Worm (Caenorhabditis elegans) whole organism, mixed stage, embryonic: ENCODE results near the gene C52G5.3.

Experiments used
- bed-3 ChIP-seq: fragments of 200-800 bp; sonication (Bioruptor generic); optimal IDR thresholded peaks from 3 replicates; lab custom pipeline; 2018; ENCODE audit warnings: mild to moderate bottlenecking, missing genetic modification characterization, moderate library complexity, missing compliant biosample characterization
- blmp-1 ChIP-seq: fragments of 150-350 bp; optimal IDR thresholded peaks from 2 replicates; lab custom pipeline; 2014; ENCODE audit warnings: missing biosample characterization, missing genetic modification characterization
- ceh-39 ChIP-seq: fragments of 150-350 bp; optimal IDR thresholded peaks from 2 replicates; lab custom pipeline; 2014; ENCODE audit warnings: missing biosample characterization, missing genetic modification characterization
- ceh-43 ChIP-seq: fragments of 200-800 bp; sonication (Bioruptor generic); optimal IDR thresholded peaks from 2 replicates; lab custom pipeline; 2018; ENCODE audit warnings: mild to moderate bottlenecking, missing genetic modification characterization, moderate library complexity, missing compliant biosample characterization
- ceh-83 ChIP-seq: fragments of 200-800 bp; sonication (Bioruptor generic); optimal IDR thresholded peaks from 2 replicates; lab custom pipeline; 2018; ENCODE audit warnings: mild to moderate bottlenecking, missing genetic modification characterization, missing compliant biosample characterization
- ces-1 ChIP-seq: fragments of 150-350 bp; optimal IDR thresholded peaks from 2 replicates; lab custom pipeline; 2014; ENCODE audit warnings: missing biosample characterization, missing genetic modification reagents, missing genetic modification characterization
- cnd-1 ChIP-seq: fragments of 200-800 bp; sonication (Bioruptor generic); optimal IDR thresholded peaks from 2 replicates; lab custom pipeline; 2018; ENCODE audit warnings: mild to moderate bottlenecking, missing genetic modification characterization, missing compliant biosample characterization
- drap-1 ChIP-seq: fragments of 200-800 bp; sonication (Bioruptor generic); optimal IDR thresholded peaks from 3 replicates; lab custom pipeline; 2018; ENCODE audit warnings: mild to moderate bottlenecking, missing genetic modification characterization, missing compliant biosample characterization
- elt-3 ChIP-seq: fragments of 150-350 bp; optimal IDR thresholded peaks from 2 replicates; lab custom pipeline; 2014; ENCODE audit warnings: missing biosample characterization, missing genetic modification characterization
- flh-1 ChIP-seq: fragments of 200-800 bp; sonication (Bioruptor generic); optimal IDR thresholded peaks from 2 replicates; lab custom pipeline; 2018; ENCODE audit warnings: mild to moderate bottlenecking, missing genetic modification characterization, moderate library complexity, missing compliant biosample characterization
- ham-2 ChIP-seq: fragments of 200-800 bp; sonication (Bioruptor generic); optimal IDR thresholded peaks from 2 replicates; lab custom pipeline; 2018; ENCODE audit warnings: mild to moderate bottlenecking, missing genetic modification characterization, missing compliant biosample characterization
- hlh-1 ChIP-seq: fragments of 150-350 bp; optimal IDR thresholded peaks from 2 replicates; lab custom pipeline; 2014; ENCODE audit warnings: missing biosample characterization, missing genetic modification reagents, missing genetic modification characterization
- lin-13 ChIP-seq: fragments of 150-350 bp; optimal IDR thresholded peaks from 2 replicates; lab custom pipeline; 2014; ENCODE audit warnings: missing biosample characterization, missing genetic modification characterization
- lin-32 ChIP-seq: fragments of 200-800 bp; sonication (Bioruptor generic); optimal IDR thresholded peaks from 2 replicates; lab custom pipeline; 2018; ENCODE audit warnings: mild to moderate bottlenecking, missing genetic modification characterization, missing compliant biosample characterization
- lsy-2 ChIP-seq: fragments of 150-350 bp; optimal IDR thresholded peaks from 2 replicates; lab custom pipeline; 2014; ENCODE audit warnings: missing biosample characterization, missing genetic modification characterization
- mab-5 ChIP-seq: fragments of 150-350 bp; optimal IDR thresholded peaks from 2 replicates; lab custom pipeline; 2014; ENCODE audit warnings: missing biosample characterization, missing genetic modification characterization
- mep-1 ChIP-seq: fragments of 150-350 bp; optimal IDR thresholded peaks from 2 replicates; lab custom pipeline; 2017; ENCODE audit warnings: missing biosample characterization, missing genetic modification reagents, missing genetic modification characterization, inconsistent platforms
- mls-2 ChIP-seq: sonication (generic microtip); optimal IDR thresholded peaks from 2 replicates; lab custom pipeline; 2016; ENCODE audit warnings: mild to moderate bottlenecking, missing genetic modification characterization, moderate library complexity, missing compliant biosample characterization
- nhr-12 ChIP-seq: fragments of 150-350 bp; optimal IDR thresholded peaks from 2 replicates; lab custom pipeline; 2014; ENCODE audit warnings: missing biosample characterization, missing genetic modification characterization
- nhr-2 ChIP-seq: fragments of 150-350 bp; optimal IDR thresholded peaks from 2 replicates; lab custom pipeline; 2014; ENCODE audit warnings: missing biosample characterization, missing genetic modification characterization
- nhr-237 ChIP-seq: fragments of 150-350 bp; optimal IDR thresholded peaks from 2 replicates; lab custom pipeline; 2014; ENCODE audit warnings: missing biosample characterization, missing genetic modification characterization
- nhr-28 ChIP-seq: fragments of 150-350 bp; optimal IDR thresholded peaks from 2 replicates; lab custom pipeline; 2014; ENCODE audit warnings: missing biosample characterization, missing genetic modification characterization
- nhr-76 ChIP-seq: sonication (generic microtip); optimal IDR thresholded peaks from 2 replicates; lab custom pipeline; 2017; ENCODE audit warnings: missing biosample characterization, missing genetic modification characterization
- pha-4 ChIP-seq: fragments of 150-350 bp; optimal IDR thresholded peaks from 2 replicates; lab custom pipeline; 2018; ENCODE audit warnings: missing biosample characterization, missing genetic modification reagents, missing genetic modification characterization
- snpc-4 ChIP-seq: fragments of 150-350 bp; optimal IDR thresholded peaks from 2 replicates; lab custom pipeline; 2014; ENCODE audit warnings: missing biosample characterization, missing genetic modification characterization
- sptf-1 ChIP-seq: sonication (generic microtip); optimal IDR thresholded peaks from 2 replicates; lab custom pipeline; 2017; ENCODE audit warnings: mild to moderate bottlenecking, missing genetic modification characterization, moderate library complexity, missing compliant biosample characterization
- unc-120 ChIP-seq: sonication (generic microtip); optimal IDR thresholded peaks from 2 replicates; lab custom pipeline; 2017; ENCODE audit warnings: missing genetic modification characterization, missing compliant biosample characterization; ENCODE audit not compliant: poor library complexity, severe bottlenecking
- unc-39 ChIP-seq: fragments of 150-350 bp; optimal IDR thresholded peaks from 2 replicates; lab custom pipeline; 2014; ENCODE audit warnings: missing biosample characterization, missing genetic modification characterization
- unc-62 ChIP-seq: fragments of 150-350 bp; optimal IDR thresholded peaks from 2 replicates; lab custom pipeline; 2014; ENCODE audit warnings: missing biosample characterization, missing genetic modification reagents, missing genetic modification characterization
- zip-8 ChIP-seq: fragments of 150-350 bp; optimal IDR thresholded peaks from 2 replicates; lab custom pipeline; 2014; ENCODE audit warnings: missing biosample characterization, missing genetic modification characterization

C52G5.3 gene

DNA sequence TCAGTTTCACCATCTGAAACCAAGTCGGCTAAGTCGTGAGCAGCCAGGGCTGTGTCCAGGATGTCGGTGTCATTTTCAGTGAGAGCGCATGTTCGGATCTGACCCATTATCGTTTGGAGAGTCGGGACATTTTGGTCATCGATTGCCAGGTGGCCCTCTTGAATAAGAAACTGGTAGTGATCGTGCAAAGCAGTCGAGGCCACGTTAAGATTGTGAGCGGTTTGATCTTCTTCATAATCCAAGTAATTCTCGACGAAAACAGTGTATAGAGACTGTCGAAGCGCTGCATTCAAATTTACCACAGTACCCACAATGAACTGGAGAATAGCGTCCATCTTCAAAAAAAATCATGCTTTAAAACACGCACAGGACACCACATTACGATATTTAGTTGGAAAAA lies 16.6 kb upstream of the C52G5.3 start, which contains the start of gene T14G8.6:
T14G8.6 (minus strand) TSS at position 338 of the 400 bp plus-strand sequence.
- TF ChIP-seq nhr-237 (tag; lab: Kevin White, UChicago) (no peak), bed-3 (GFP tag; lab: Kevin White, UChicago) (no peak), ces-1 (GFP tag; lab: Kevin White, UChicago) (no peak), pha-4 (tag; lab: Kevin White, UChicago) (no peak), lin-32 (GFP tag; lab: Kevin White, UChicago) (no peak), nhr-2 (tag; lab: Kevin White, UChicago) (no peak), mls-2 (no peak), ceh-43 (GFP tag; lab: Kevin White, UChicago) (no peak), unc-39 (tag; lab: Kevin White, UChicago) (no peak)

DNA sequence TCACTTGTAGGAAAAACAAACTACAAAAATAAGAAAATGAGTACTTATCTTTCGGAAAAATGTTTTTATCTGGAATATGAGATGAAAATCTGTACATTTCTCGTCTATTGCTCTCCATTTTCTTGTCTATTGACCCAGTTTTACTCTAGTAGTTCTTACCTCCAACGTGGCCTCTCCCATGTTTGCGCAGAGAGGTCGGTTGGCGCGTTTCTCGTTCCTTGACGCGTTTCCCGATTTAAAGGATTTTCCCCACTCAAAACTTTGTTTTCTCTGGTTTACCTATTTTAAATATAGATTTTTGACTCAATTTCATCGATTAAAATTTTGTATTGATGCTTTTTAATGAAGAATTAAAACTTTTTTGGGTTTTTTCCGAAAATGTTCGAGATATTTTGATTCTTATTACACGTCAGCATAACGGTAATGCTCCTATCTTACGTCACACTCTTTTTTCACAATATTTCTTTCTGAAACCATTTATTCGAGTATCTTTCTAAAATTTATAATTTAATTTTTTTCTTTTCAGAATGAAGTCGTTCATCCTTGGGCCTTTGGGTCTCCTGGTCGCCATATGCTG lies 14.9 kb upstream of the C52G5.3 start, which contains the start of gene T14G8.3:
T14G8.3 (plus strand) TSS at position 527 of the 577 bp plus-strand sequence.
- TF ChIP-seq ces-1 (GFP tag; lab: Kevin White, UChicago) (no peak), mep-1 (tag; lab: Kevin White, UChicago) (peak; percentile 26), unc-120 (tag; lab: Kevin White, UChicago) (no peak), pha-4 (tag; lab: Kevin White, UChicago) (peak; percentile 42), zip-8 (tag; lab: Kevin White, UChicago) (peak; percentile 4), lin-13 (tag; lab: Kevin White, UChicago) (peak; percentile 43)

DNA sequence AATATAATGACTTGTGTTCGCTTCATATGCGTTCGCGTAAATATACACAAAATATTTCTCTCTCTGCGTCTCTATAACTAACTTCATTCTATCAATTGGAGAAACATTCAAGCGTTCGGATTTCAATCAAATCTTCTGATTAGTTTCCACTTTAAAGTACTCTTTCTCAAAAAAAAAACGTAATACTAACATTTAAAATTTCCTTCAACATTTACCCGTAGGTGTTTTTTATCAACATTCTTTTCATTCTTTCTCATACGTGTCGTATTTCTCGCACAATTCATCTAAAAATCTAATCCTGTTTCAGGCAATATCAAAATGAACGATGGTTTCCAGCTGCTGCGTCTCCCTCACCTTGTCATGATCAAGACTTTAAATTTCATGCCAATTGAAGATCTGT lies 11.8 kb upstream of the C52G5.3 start, which contains the start of gene T14G8.2:
T14G8.2 (plus strand) TSS at position 301 of the 400 bp plus-strand sequence.
- TF ChIP-seq elt-3 (tag; lab: Kevin White, UChicago) (no peak), ces-1 (GFP tag; lab: Kevin White, UChicago) (peak; percentile 10)
- TF ChIP-seq, all 35 proteins: peak for 1

DNA sequence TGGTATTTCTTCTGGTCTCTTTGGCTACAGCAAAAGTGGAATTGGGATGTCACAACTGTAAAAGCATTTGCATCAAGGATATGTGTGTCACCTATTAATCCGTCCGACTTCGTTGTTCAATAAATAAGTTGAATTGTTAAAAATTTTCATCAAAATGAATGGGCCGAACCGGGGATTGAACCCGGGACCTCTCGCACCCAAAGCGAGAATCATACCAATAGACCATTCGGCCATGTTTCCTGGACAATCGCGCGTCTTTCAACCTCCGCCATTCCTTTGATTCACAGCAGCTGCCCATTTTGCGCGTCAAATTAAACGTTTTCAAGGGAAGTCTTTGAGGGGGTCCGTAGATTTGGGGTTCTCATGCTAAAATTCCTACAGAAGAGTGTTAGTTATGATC lies 8.7 kb upstream of the C52G5.3 start:
- TF ChIP-seq nhr-12 (tag; lab: Kevin White, UChicago), result no peak
- no peak for TF ChIP-seq cnd-1
- no peak for TF ChIP-seq nhr-28 (tag; lab: Kevin White, UChicago)
- no peak for TF ChIP-seq zip-8 (tag; lab: Kevin White, UChicago)
- no peak for TF ChIP-seq ceh-83
- TF ChIP-seq nhr-76 (tag; lab: Kevin White, UChicago), result no peak
- no peak for TF ChIP-seq snpc-4

DNA sequence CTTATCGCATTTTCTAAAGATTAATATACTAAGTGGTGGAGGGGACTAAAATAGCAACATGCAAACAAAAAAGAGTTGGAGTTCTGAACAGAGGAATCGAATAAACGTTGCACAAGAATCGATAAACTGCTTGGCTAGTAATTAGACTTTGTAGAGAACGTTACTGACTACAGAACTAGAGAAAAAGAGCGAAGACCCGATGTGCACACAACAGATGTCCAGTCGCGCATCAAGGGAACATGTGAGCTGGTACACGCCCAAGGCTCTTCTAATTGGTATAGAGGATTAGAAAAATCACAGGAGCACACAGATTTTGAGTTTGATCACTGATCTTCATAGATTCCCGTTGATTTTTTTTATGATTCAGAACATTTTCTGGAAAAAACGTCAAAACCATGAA lies 8.2 kb upstream of the C52G5.3 start:
- TF ChIP-seq cnd-1 (no peak), lin-13 (tag; lab: Kevin White, UChicago) (no peak), mep-1 (tag; lab: Kevin White, UChicago) (no peak), ceh-39 (tag; lab: Kevin White, UChicago) (peak; percentile 35), unc-39 (tag; lab: Kevin White, UChicago) (no peak), nhr-2 (tag; lab: Kevin White, UChicago) (no peak), nhr-12 (tag; lab: Kevin White, UChicago) (no peak), lin-32 (GFP tag; lab: Kevin White, UChicago) (peak; percentile 64), ceh-83 (no peak), elt-3 (tag; lab: Kevin White, UChicago) (no peak), sptf-1 (tag; lab: Kevin White, UChicago) (no peak), ces-1 (GFP tag; lab: Kevin White, UChicago) (peak; percentile 66), ceh-43 (GFP tag; lab: Kevin White, UChicago) (no peak), ham-2 (GFP tag; lab: Kevin White, UChicago) (no peak), pha-4 (tag; lab: Kevin White, UChicago) (no peak), zip-8 (tag; lab: Kevin White, UChicago) (no peak), mab-5 (tag; lab: Kevin White, UChicago) (no peak), unc-62 (GFP tag; lab: Kevin White, UChicago) (no peak), flh-1 (no peak), lsy-2 (tag; lab: Kevin White, UChicago) (no peak), nhr-237 (tag; lab: Kevin White, UChicago) (no peak), snpc-4 (no peak), blmp-1 (tag; lab: Kevin White, UChicago) (no peak), hlh-1 (tag; lab: Kevin White, UChicago) (peak; percentile 9), drap-1 (GFP tag; lab: Kevin White, UChicago) (no peak), nhr-76 (tag; lab: Kevin White, UChicago) (no peak)
